Fruit fly (Drosophila melanogaster) whole organism, embryonic: Measurements from ENCODE around the gene CG17839.

Experiments
- Adf1 ChIP-seq: fragments of 200-800 bp; sonication (Bioruptor generic); IDR thresholded peaks from 2 replicates; pipeline ENCODE4 v1.3.6; 2022; ENCODE audit warnings: missing biosample characterization, missing genetic modification characterization
- B-H1 ChIP-seq: fragments of 200-800 bp; sonication (Bioruptor generic); IDR thresholded peaks from 3 replicates; pipeline ENCODE4 v1.3.6; 2022; ENCODE audit warnings: missing biosample characterization, missing genetic modification characterization
- CG10209 ChIP-seq: fragments of 200-800 bp; sonication (Bioruptor generic); optimal IDR thresholded peaks from 3 replicates; lab custom pipeline; 2017; ENCODE audit warnings: missing biosample characterization, mild to moderate bottlenecking, missing genetic modification characterization, missing genetic modification reagents
- CG11723 ChIP-seq: fragments of 200-800 bp; sonication (Bioruptor generic); optimal IDR thresholded peaks from 2 replicates; lab custom pipeline; 2017; ENCODE audit warnings: missing biosample characterization, mild to moderate bottlenecking, missing genetic modification characterization
- CG12299 ChIP-seq: fragments of 200-800 bp; sonication (Bioruptor generic); optimal IDR thresholded peaks from 2 replicates; lab custom pipeline; 2018; ENCODE audit warnings: missing biosample characterization, mild to moderate bottlenecking, missing genetic modification characterization
- CG14050 ChIP-seq: fragments of 200-800 bp; sonication (Bioruptor generic); IDR thresholded peaks from 3 replicates; pipeline ENCODE4 v1.3.6; 2022; ENCODE audit warnings: missing biosample characterization, missing genetic modification characterization
- CG15514 ChIP-seq: fragments of 200-800 bp; sonication (Bioruptor generic); optimal IDR thresholded peaks from 3 replicates; lab custom pipeline; 2017; ENCODE audit warnings: missing biosample characterization, missing genetic modification characterization, mild to moderate bottlenecking, moderate library complexity, missing genetic modification reagents
- CG1832 ChIP-seq: fragments of 200-800 bp; sonication (Bioruptor generic); optimal IDR thresholded peaks from 2 replicates; lab custom pipeline; 2017; ENCODE audit warnings: missing biosample characterization, mild to moderate bottlenecking, missing genetic modification characterization, inconsistent platforms
- CG33557 ChIP-seq: fragments of 200-800 bp; sonication (Bioruptor generic); optimal IDR thresholded peaks from 2 replicates; lab custom pipeline; 2019; ENCODE audit warnings: missing biosample characterization, mild to moderate bottlenecking, missing genetic modification characterization, moderate library complexity
- CG3847 ChIP-seq: fragments of 200-800 bp; sonication (Bioruptor generic); IDR thresholded peaks from 2 replicates; pipeline ENCODE4 v1.3.6; 2022; ENCODE audit warnings: missing biosample characterization, missing genetic modification characterization
- CG4360 ChIP-seq: fragments of 200-800 bp; sonication (Bioruptor generic); IDR thresholded peaks from 2 replicates; pipeline ENCODE4 v1.3.6; 2022; ENCODE audit warnings: missing biosample characterization, missing genetic modification characterization
- CG6272 ChIP-seq: fragments of 200-800 bp; sonication (Bioruptor generic); IDR thresholded peaks from 2 replicates; pipeline ENCODE4 v1.3.6; 2022; ENCODE audit warnings: missing biosample characterization, missing genetic modification characterization
- CG7271 ChIP-seq: fragments of 200-800 bp; sonication (Bioruptor generic); optimal IDR thresholded peaks from 2 replicates; lab custom pipeline; 2018; ENCODE audit warnings: missing biosample characterization, mild to moderate bottlenecking, missing genetic modification characterization, moderate library complexity
- CG9876 ChIP-seq: fragments of 200-800 bp; sonication (Bioruptor generic); optimal IDR thresholded peaks from 2 replicates; lab custom pipeline; 2016; ENCODE audit warnings: missing biosample characterization, missing genetic modification characterization
- Chrac-16 ChIP-seq: fragments of 200-800 bp; sonication (Bioruptor generic); optimal IDR thresholded peaks from 3 replicates; lab custom pipeline; 2016; ENCODE audit warnings: missing biosample characterization, missing genetic modification characterization
- CoRest ChIP-seq: fragments of 200-800 bp; sonication (Bioruptor generic); optimal IDR thresholded peaks from 3 replicates; lab custom pipeline; 2018; ENCODE audit warnings: missing biosample characterization, mild to moderate bottlenecking, missing genetic modification characterization, moderate library complexity
- D ChIP-seq, 2 experiments: fragments of 200-800 bp in 1 of 2; fragments of >200 bp in 1 of 2; sonication (Bioruptor generic) in 1 of 2; optimal IDR thresholded peaks; 2 replicates in 1 of 2; 3 replicates in 1 of 2; lab custom pipeline; 2017; ENCODE audit warnings: mild to moderate bottlenecking in 1 of 2, missing biosample characterization in 1 of 2, missing genetic modification characterization in 1 of 2, missing genetic modification reagents in 1 of 2
- D19B ChIP-seq: fragments of 200-800 bp; sonication (Bioruptor generic); optimal IDR thresholded peaks from 2 replicates; lab custom pipeline; 2017; ENCODE audit warnings: missing biosample characterization, mild to moderate bottlenecking, missing genetic modification characterization
- Dfd ChIP-seq, 2 experiments: fragments of >200 bp; optimal IDR thresholded peaks; 2 replicates each; lab custom pipeline; 2017; ENCODE audit warnings: missing biosample characterization in 2 of 2, missing genetic modification characterization in 2 of 2
- Doc2 ChIP-seq: fragments of 200-800 bp; sonication (Bioruptor generic); IDR thresholded peaks from 2 replicates; pipeline ENCODE4 v1.3.6; 2022; ENCODE audit warnings: missing biosample characterization, missing genetic modification characterization
- Eip74EF ChIP-seq, 2 experiments: fragments of 200-800 bp in 1 of 2; fragments of >200 bp in 1 of 2; sonication (Bioruptor generic) in 1 of 2; optimal IDR thresholded peaks; 2 replicates each; lab custom pipeline; 2017 to 2019; ENCODE audit warnings: missing biosample characterization in 2 of 2, missing genetic modification characterization in 2 of 2, mild to moderate bottlenecking in 1 of 2, moderate library complexity in 1 of 2
- Hand ChIP-seq: fragments of 200-800 bp; sonication (Bioruptor generic); optimal IDR thresholded peaks from 2 replicates; lab custom pipeline; 2017; ENCODE audit warnings: mild to moderate bottlenecking, missing biosample characterization, missing genetic modification reagents, missing genetic modification characterization
- Hey ChIP-seq: fragments of 200-800 bp; sonication (Bioruptor generic); optimal IDR thresholded peaks from 3 replicates; lab custom pipeline; 2018; ENCODE audit warnings: missing biosample characterization, mild to moderate bottlenecking, missing genetic modification characterization
- HmgD ChIP-seq: fragments of 200-800 bp; sonication (Bioruptor generic); optimal IDR thresholded peaks from 3 replicates; lab custom pipeline; 2016; ENCODE audit warnings: missing biosample characterization, missing genetic modification characterization
- Kr ChIP-seq: fragments of 200-800 bp; sonication (Bioruptor generic); optimal IDR thresholded peaks from 2 replicates; lab custom pipeline; 2017; ENCODE audit warnings: missing biosample characterization, mild to moderate bottlenecking, missing genetic modification characterization
- Lim3 ChIP-seq: fragments of 200-800 bp; sonication (Bioruptor generic); IDR thresholded peaks from 2 replicates; pipeline ENCODE4 v1.3.6; 2022; ENCODE audit warnings: missing biosample characterization, missing genetic modification characterization
- MESR4 ChIP-seq: fragments of 200-800 bp; sonication (Bioruptor generic); optimal IDR thresholded peaks from 2 replicates; lab custom pipeline; 2018; ENCODE audit warnings: missing biosample characterization, mild to moderate bottlenecking, missing genetic modification characterization, moderate library complexity
- Mad ChIP-seq: fragments of 200-800 bp; sonication (Bioruptor generic); optimal IDR thresholded peaks from 2 replicates; lab custom pipeline; 2016; ENCODE audit warnings: missing biosample characterization, missing genetic modification characterization
- Max ChIP-seq: fragments of 200-800 bp; sonication (Bioruptor generic); optimal IDR thresholded peaks from 2 replicates; lab custom pipeline; 2016; ENCODE audit warnings: missing biosample characterization, mild to moderate bottlenecking, missing genetic modification characterization
- Meics ChIP-seq: fragments of 200-800 bp; sonication (Bioruptor generic); optimal IDR thresholded peaks from 2 replicates; lab custom pipeline; 2017; ENCODE audit warnings: missing biosample characterization, mild to moderate bottlenecking, missing genetic modification characterization
- NK7.1 ChIP-seq: fragments of 200-800 bp; sonication (Bioruptor generic); optimal IDR thresholded peaks from 3 replicates; lab custom pipeline; 2016; ENCODE audit warnings: missing biosample characterization, missing genetic modification characterization
- PHDP ChIP-seq: fragments of 200-800 bp; sonication (Bioruptor generic); optimal IDR thresholded peaks from 3 replicates; lab custom pipeline; 2018; ENCODE audit warnings: missing biosample characterization, mild to moderate bottlenecking, missing genetic modification characterization, moderate library complexity
- Trl ChIP-seq, 3 experiments: fragments of >200 bp in 2 of 3; fragments of 200-800 bp in 1 of 3; sonication (Bioruptor generic) in 1 of 3; optimal IDR thresholded peaks; 2 replicates in 1 of 3; 3 replicates in 2 of 3; lab custom pipeline; 2016 to 2017; ENCODE audit warnings: missing biosample characterization in 1 of 3, missing genetic modification characterization in 1 of 3
- aop ChIP-seq: fragments of 200-800 bp; sonication (Bioruptor generic); IDR thresholded peaks from 2 replicates; pipeline ENCODE4 v1.3.6; 2022; ENCODE audit warnings: missing biosample characterization, missing genetic modification characterization
- cad ChIP-seq: fragments of >200 bp; optimal IDR thresholded peaks from 2 replicates; lab custom pipeline; 2017; ENCODE audit warnings: missing biosample characterization, missing genetic modification characterization
- caup ChIP-seq: fragments of 200-800 bp; sonication (Bioruptor generic); optimal IDR thresholded peaks from 3 replicates; lab custom pipeline; 2017; ENCODE audit warnings: missing biosample characterization, mild to moderate bottlenecking, missing genetic modification characterization, moderate library complexity; ENCODE audit not compliant: severe bottlenecking
- dmrt99B ChIP-seq: fragments of 200-800 bp; sonication (Bioruptor generic); optimal IDR thresholded peaks from 2 replicates; lab custom pipeline; 2018; ENCODE audit warnings: missing biosample characterization, mild to moderate bottlenecking, missing genetic modification characterization, moderate library complexity
- dpn ChIP-seq, 2 experiments: fragments of 200-800 bp; sonication (Bioruptor generic); optimal IDR thresholded peaks; 3 replicates each; lab custom pipeline; 2016; ENCODE audit warnings: missing biosample characterization in 2 of 2, missing genetic modification characterization in 2 of 2
- esg ChIP-seq: fragments of 200-800 bp; sonication (Bioruptor generic); conservative IDR thresholded peaks from 2 replicates; pipeline ENCODE4 v1.3.6; 2022; ENCODE audit warnings: missing biosample characterization, missing genetic modification characterization
- gt ChIP-seq: fragments of 200-800 bp; sonication (Bioruptor generic); IDR thresholded peaks from 2 replicates; pipeline ENCODE4 v1.3.6; 2022; ENCODE audit warnings: missing biosample characterization, missing genetic modification characterization
- hb ChIP-seq: fragments of 200-800 bp; sonication (Bioruptor generic); IDR thresholded peaks from 3 replicates; pipeline ENCODE4 v1.3.6; 2022; ENCODE audit warnings: missing biosample characterization, missing genetic modification characterization; ENCODE audit not compliant: partially characterized antibody
- mld ChIP-seq: fragments of 200-800 bp; sonication (Bioruptor generic); IDR thresholded peaks from 3 replicates; pipeline ENCODE4 v1.3.6; 2022; ENCODE audit warnings: missing biosample characterization, missing genetic modification characterization; ENCODE audit not compliant: partially characterized antibody
- nerfin-1 ChIP-seq: fragments of 200-800 bp; sonication (Bioruptor generic); optimal IDR thresholded peaks from 3 replicates; lab custom pipeline; 2019; ENCODE audit warnings: missing biosample characterization, mild to moderate bottlenecking, missing genetic modification characterization, moderate library complexity
- run ChIP-seq: fragments of 200-800 bp; sonication (Bioruptor generic); optimal IDR thresholded peaks from 3 replicates; lab custom pipeline; 2018; ENCODE audit warnings: missing biosample characterization, mild to moderate bottlenecking, missing genetic modification characterization
- tup ChIP-seq: fragments of 200-800 bp; sonication (Bioruptor generic); optimal IDR thresholded peaks from 2 replicates; lab custom pipeline; 2016; ENCODE audit warnings: missing biosample characterization, mild to moderate bottlenecking, missing genetic modification characterization, moderate library complexity
- unc-4 ChIP-seq: fragments of 200-800 bp; sonication (Bioruptor generic); IDR thresholded peaks from 2 replicates; pipeline ENCODE4 v1.3.6; 2022; ENCODE audit warnings: missing biosample characterization, missing genetic modification characterization; ENCODE audit not compliant: partially characterized antibody

Gene CG17839

dm6 chr3L:14761837-14762785 is 42.8 kb upstream of the CG17839 start, which contains the start of the genes Tsen34 and Mgat4a (continued):
- no peak for TF ChIP-seq Hand (GFP tag; lab: Kevin White, UChicago)
- TF ChIP-seq CG9876 (GFP tag; lab: Kevin White, UChicago), result peak; percentile 17
- no peak for TF ChIP-seq Eip74EF (GFP tag; optimal IDR thresholded peaks at IDR 0.05; lab: Kevin White, UChicago)
- TF ChIP-seq nerfin-1 (tag; lab: Kevin White, UChicago), result no peak
- peak; percentile 88 for TF ChIP-seq CG4360
- no peak for TF ChIP-seq CG1832
- TF ChIP-seq PHDP (tag; lab: Kevin White, UChicago), result peak; percentile 35
- TF ChIP-seq CoRest (tag; lab: Kevin White, UChicago), result no peak
- TF ChIP-seq CG12299 (tag; lab: Kevin White, UChicago), result no peak
- TF ChIP-seq Doc2 (GFP tag; lab: Robert Waterston, UW), result no peak
- TF ChIP-seq CG33557 (GFP tag; lab: Kevin White, UChicago), result no peak
- TF ChIP-seq hb (GFP tag; lab: Robert Waterston, UW), result no peak
- peak; percentile 53 for TF ChIP-seq Max (GFP tag; lab: Kevin White, UChicago)
- TF ChIP-seq CG10209, result peak; percentile 62
- TF ChIP-seq mld, result no peak
- TF ChIP-seq B-H1, result no peak; the same call in 2 of the 3 replicates
- peak; percentile 46 for TF ChIP-seq CG15514 (GFP tag; lab: Kevin White, UChicago)
- no peak for TF ChIP-seq Kr
- TF ChIP-seq Lim3 (GFP tag; lab: Robert Waterston, UW), result no peak
- TF ChIP-seq dmrt99B (tag; lab: Kevin White, UChicago), result no peak
- no peak for TF ChIP-seq D (optimal IDR thresholded peaks at IDR 0.05; lab: Kevin White, UChicago)
- no peak for TF ChIP-seq D (GFP tag; optimal IDR thresholded peaks at IDR 0.05; lab: Kevin White, UChicago)
- TF ChIP-seq HmgD, result no peak
- no peak for TF ChIP-seq Trl (optimal IDR thresholded peaks at IDR 0.05; lab: Kevin White, UChicago)
- TF ChIP-seq Trl (GFP tag; optimal IDR thresholded peaks at IDR 0.05; lab: Kevin White, UChicago), result peak; percentile 32
- peak; percentile 48; the same call in 1 of the 2 replicates for TF ChIP-seq Adf1 (GFP tag; lab: Robert Waterston, UW)
- TF ChIP-seq Meics (GFP tag; lab: Kevin White, UChicago), result peak; percentile 68
- TF ChIP-seq dpn (GFP tag; optimal IDR thresholded peaks at IDR 0.05; lab: Kevin White, UChicago), result peak in 1 of 2 experiments; percentile 39
- TF ChIP-seq MESR4 (GFP tag; lab: Kevin White, UChicago), result peak; percentile 84
- TF ChIP-seq CG6272 (GFP tag; lab: Robert Waterston, UW), result no peak
- TF ChIP-seq run, result no peak
- no peak for TF ChIP-seq CG7271
- no peak for TF ChIP-seq Mad (GFP tag; lab: Kevin White, UChicago)
- peak; percentile 16; the same call in 1 of the 2 replicates for TF ChIP-seq CG3847 (GFP tag; lab: Robert Waterston, UW)
- no peak for TF ChIP-seq aop (GFP tag; lab: Robert Waterston, UW)
- TF ChIP-seq NK7.1 (GFP tag; lab: Kevin White, UChicago), result peak; percentile 44
- TF ChIP-seq cad (GFP tag; lab: Kevin White, UChicago), result no peak
- TF ChIP-seq tup (GFP tag; lab: Kevin White, UChicago), result peak; percentile 48
- no peak for TF ChIP-seq Dfd (GFP tag; optimal IDR thresholded peaks at IDR 0.05; lab: Kevin White, UChicago)
- peak; percentile 79 for TF ChIP-seq caup
- peak; percentile 84 for TF ChIP-seq D19B
- TF ChIP-seq CG14050 (GFP tag; lab: Robert Waterston, UW), result no peak
- TF ChIP-seq esg (GFP tag; lab: Robert Waterston, UW), result no peak
- TF ChIP-seq unc-4 (GFP tag; lab: Robert Waterston, UW), result peak; percentile 66
- no peak for TF ChIP-seq Hey (tag; lab: Kevin White, UChicago)
- TF ChIP-seq gt, result no peak
- no peak for TF ChIP-seq CG11723 (GFP tag; lab: Kevin White, UChicago)
- TF ChIP-seq Chrac-16 (GFP tag; lab: Kevin White, UChicago), result no peak
